Worm (Caenorhabditis elegans) whole organism, L1 larva: ENCODE results near the gene F23H11.2.

Experiments
- C04F5.9 ChIP-seq: sonication (generic microtip); optimal IDR thresholded peaks from 2 replicates; lab custom pipeline; 2016; ENCODE audit warnings: missing genetic modification characterization, missing compliant biosample characterization
- C16A3.4 ChIP-seq: fragments of 150-350 bp; optimal IDR thresholded peaks from 2 replicates; lab custom pipeline; 2014; ENCODE audit warnings: missing biosample characterization, missing genetic modification characterization
- F16B12.6 ChIP-seq: fragments of 150-350 bp; optimal IDR thresholded peaks from 2 replicates; lab custom pipeline; 2014; ENCODE audit warnings: missing biosample characterization, missing genetic modification characterization
- Y116A8C.19 ChIP-seq: sonication (generic microtip); optimal IDR thresholded peaks from 2 replicates; lab custom pipeline; 2016; ENCODE audit warnings: missing compliant biosample characterization, missing genetic modification characterization, borderline replicate concordance
- ama-1 ChIP-seq: fragments of 150-350 bp; optimal IDR thresholded peaks from 2 replicates; lab custom pipeline; 2014
- blmp-1 ChIP-seq: fragments of 150-350 bp; optimal IDR thresholded peaks from 2 replicates; lab custom pipeline; 2014; ENCODE audit warnings: missing biosample characterization, missing genetic modification characterization
- ceh-8 ChIP-seq: fragments of 200-800 bp; sonication (Bioruptor generic); optimal IDR thresholded peaks from 2 replicates; lab custom pipeline; 2018; ENCODE audit warnings: mild to moderate bottlenecking, missing genetic modification characterization, moderate library complexity, missing compliant biosample characterization
- ceh-82 ChIP-seq, 3 experiments: fragments of 150-350 bp in 1 of 3; sonication (generic microtip) in 2 of 3; optimal IDR thresholded peaks; 2 replicates each; lab custom pipeline; 2014 to 2017; ENCODE audit warnings: missing biosample characterization in 3 of 3, missing genetic modification characterization in 3 of 3
- ceh-88 ChIP-seq: fragments of 200-800 bp; sonication (Bioruptor generic); IDR thresholded peaks from 2 replicates; pipeline ENCODE4 v1.3.6; 2022; ENCODE audit warnings: missing genetic modification characterization, missing compliant biosample characterization
- ceh-90 ChIP-seq: sonication (generic microtip); optimal IDR thresholded peaks from 2 replicates; lab custom pipeline; 2016; ENCODE audit warnings: missing genetic modification characterization, missing compliant biosample characterization
- ces-1 ChIP-seq: fragments of 150-350 bp; optimal IDR thresholded peaks from 2 replicates; lab custom pipeline; 2014; ENCODE audit warnings: missing biosample characterization, missing genetic modification reagents, missing genetic modification characterization
- dpl-1 ChIP-seq, 3 experiments: fragments of 150-350 bp in 2 of 3; sonication (generic microtip) in 1 of 3; optimal IDR thresholded peaks; 2 replicates each; lab custom pipeline; 2014 to 2017; ENCODE audit warnings: missing biosample characterization in 3 of 3, missing genetic modification characterization in 3 of 3, missing genetic modification reagents in 3 of 3
- dsc-1 ChIP-seq: sonication (generic microtip); optimal IDR thresholded peaks from 2 replicates; lab custom pipeline; 2016; ENCODE audit warnings: mild to moderate bottlenecking, missing genetic modification characterization, missing compliant biosample characterization
- efl-1 ChIP-seq, 4 experiments: fragments of 150-350 bp; optimal IDR thresholded peaks in 3 of 4; peaks in 1 of 4; 1 replicate in 1 of 4; 2 replicates in 3 of 4; lab custom pipeline; 2014; ENCODE audit warnings: missing biosample characterization in 2 of 4, missing genetic modification characterization in 2 of 4, missing genetic modification reagents in 2 of 4
- egl-13 ChIP-seq: sonication (generic microtip); optimal IDR thresholded peaks from 2 replicates; lab custom pipeline; 2016; ENCODE audit warnings: missing genotype, missing genetic modification reagents, missing genetic modification characterization, missing compliant biosample characterization
- elt-3 ChIP-seq, 6 experiments: fragments of 150-350 bp in 1 of 6; sonication (generic microtip); optimal IDR thresholded peaks; 2 replicates each; lab custom pipeline; 2017 to 2018; ENCODE audit warnings: missing biosample characterization in 6 of 6, missing genetic modification characterization in 6 of 6, inconsistent platforms in 1 of 6
- ets-5 ChIP-seq: fragments of 200-800 bp; sonication (Bioruptor generic); IDR thresholded peaks from 2 replicates; pipeline ENCODE4 v1.3.6; 2022; ENCODE audit warnings: missing genetic modification characterization, missing compliant biosample characterization
- fkh-10 ChIP-seq: sonication (generic microtip); optimal IDR thresholded peaks from 2 replicates; lab custom pipeline; 2017; ENCODE audit warnings: missing biosample characterization, missing genetic modification reagents, missing genetic modification characterization
- grh-1 ChIP-seq: fragments of 200-800 bp; sonication (Bioruptor generic); IDR thresholded peaks from 2 replicates; pipeline ENCODE4 v1.3.6; 2022; ENCODE audit warnings: missing genetic modification reagents, missing genetic modification characterization, missing compliant biosample characterization
- irx-1 ChIP-seq: sonication (generic microtip); optimal IDR thresholded peaks from 2 replicates; lab custom pipeline; 2016; ENCODE audit warnings: missing genetic modification characterization, missing compliant biosample characterization
- isw-1 ChIP-seq: fragments of 200-800 bp; sonication (Bioruptor generic); IDR thresholded peaks from 2 replicates; pipeline ENCODE4 v1.3.6; 2022; ENCODE audit warnings: missing genetic modification characterization, missing compliant biosample characterization
- lin-14 ChIP-seq: fragments of 200-800 bp; sonication (Bioruptor generic); optimal IDR thresholded peaks from 2 replicates; lab custom pipeline; 2018; ENCODE audit warnings: mild to moderate bottlenecking, missing genetic modification characterization, moderate library complexity, missing compliant biosample characterization
- lin-15B ChIP-seq: fragments of 150-350 bp; sonication (generic microtip); optimal IDR thresholded peaks from 3 replicates; lab custom pipeline; 2014; ENCODE audit warnings: missing biosample characterization, missing genetic modification characterization
- lin-39 ChIP-seq: fragments of 150-350 bp; optimal IDR thresholded peaks from 2 replicates; lab custom pipeline; 2014; ENCODE audit warnings: missing biosample characterization, missing genetic modification reagents, missing genetic modification characterization
- lsy-2 ChIP-seq, 2 experiments: fragments of 150-350 bp; optimal IDR thresholded peaks; 2 replicates each; lab custom pipeline; 2014; ENCODE audit warnings: missing biosample characterization in 2 of 2, missing genetic modification characterization in 2 of 2
- mab-9 ChIP-seq: fragments of 200-800 bp; sonication (Bioruptor generic); IDR thresholded peaks from 2 replicates; pipeline ENCODE4 v1.3.6; 2022; ENCODE audit warnings: missing genetic modification reagents, missing genetic modification characterization, missing compliant biosample characterization
- mdl-1 ChIP-seq, 2 experiments: fragments of 150-350 bp; optimal IDR thresholded peaks; 2 replicates each; lab custom pipeline; 2014 to 2017; ENCODE audit warnings: missing biosample characterization in 2 of 2, missing genetic modification characterization in 2 of 2, inconsistent platforms in 1 of 2
- nhr-12 ChIP-seq: sonication (generic microtip); optimal IDR thresholded peaks from 2 replicates; lab custom pipeline; 2017; ENCODE audit warnings: missing biosample characterization, missing genetic modification characterization
- nhr-19 ChIP-seq: fragments of 200-800 bp; sonication (Bioruptor generic); conservative IDR thresholded peaks from 2 replicates; pipeline ENCODE4 v1.3.6; 2022; ENCODE audit warnings: missing genetic modification characterization, missing compliant biosample characterization
- nhr-20 ChIP-seq: sonication (generic microtip); optimal IDR thresholded peaks from 2 replicates; lab custom pipeline; 2016; ENCODE audit warnings: mild to moderate bottlenecking, missing genetic modification characterization, missing compliant biosample characterization
- nhr-47 ChIP-seq: sonication (generic microtip); optimal IDR thresholded peaks from 2 replicates; lab custom pipeline; 2016; ENCODE audit warnings: mild to moderate bottlenecking, missing genetic modification characterization, moderate library complexity, missing compliant biosample characterization
- nhr-71 ChIP-seq: sonication (generic microtip); optimal IDR thresholded peaks from 2 replicates; lab custom pipeline; 2016; ENCODE audit warnings: mild to moderate bottlenecking, missing genetic modification characterization, moderate library complexity, missing compliant biosample characterization
- nhr-77 ChIP-seq: fragments of 150-350 bp; optimal IDR thresholded peaks from 2 replicates; lab custom pipeline; 2014; ENCODE audit warnings: missing biosample characterization, missing genetic modification characterization
- nhr-84 ChIP-seq: sonication (generic microtip); optimal IDR thresholded peaks from 2 replicates; lab custom pipeline; 2017; ENCODE audit warnings: missing biosample characterization, missing genetic modification characterization
- nhr-85 ChIP-seq: sonication (generic microtip); peaks from one replicate; lab custom pipeline; 2016; ENCODE audit warnings: missing genetic modification characterization, inconsistent platforms, missing compliant biosample characterization
- nhr-90 ChIP-seq: sonication (generic microtip); optimal IDR thresholded peaks from 2 replicates; lab custom pipeline; 2016; ENCODE audit warnings: mild to moderate bottlenecking, missing genetic modification characterization, missing compliant biosample characterization; ENCODE audit not compliant: poor library complexity
- pax-3 ChIP-seq: fragments of 200-800 bp; sonication (Bioruptor generic); optimal IDR thresholded peaks from 2 replicates; lab custom pipeline; 2018; ENCODE audit warnings: mild to moderate bottlenecking, missing genetic modification characterization, moderate library complexity, missing compliant biosample characterization
- snpc-4 ChIP-seq: fragments of 150-350 bp; optimal IDR thresholded peaks from 2 replicates; lab custom pipeline; 2014; ENCODE audit warnings: missing biosample characterization, missing genetic modification characterization
- snu-23 ChIP-seq: sonication (generic microtip); optimal IDR thresholded peaks from 2 replicates; lab custom pipeline; 2016; ENCODE audit warnings: missing genetic modification characterization, missing compliant biosample characterization
- sox-4 ChIP-seq: sonication (generic microtip); optimal IDR thresholded peaks from 2 replicates; lab custom pipeline; 2016; ENCODE audit warnings: missing genetic modification characterization, missing compliant biosample characterization
- sup-37 ChIP-seq: fragments of 200-800 bp; sonication (Bioruptor generic); optimal IDR thresholded peaks from 2 replicates; lab custom pipeline; 2018; ENCODE audit warnings: mild to moderate bottlenecking, missing genetic modification characterization, missing compliant biosample characterization
- tlp-1 ChIP-seq: fragments of 150-350 bp; optimal IDR thresholded peaks from 2 replicates; lab custom pipeline; 2014; ENCODE audit warnings: missing biosample characterization, missing genetic modification characterization
- unc-86 ChIP-seq: sonication (generic microtip); optimal IDR thresholded peaks from 2 replicates; lab custom pipeline; 2016; ENCODE audit warnings: missing genetic modification characterization, missing compliant biosample characterization
- xbp-1 ChIP-seq: sonication (generic microtip); optimal IDR thresholded peaks from 2 replicates; lab custom pipeline; 2016; ENCODE audit warnings: missing genetic modification characterization, missing compliant biosample characterization
- zip-4 ChIP-seq: fragments of 200-800 bp; sonication (Bioruptor generic); optimal IDR thresholded peaks from 2 replicates; lab custom pipeline; 2018; ENCODE audit warnings: mild to moderate bottlenecking, missing genetic modification characterization, moderate library complexity, missing compliant biosample characterization
- ztf-11 ChIP-seq, 2 experiments: sonication (generic microtip); optimal IDR thresholded peaks; 2 replicates each; lab custom pipeline; 2016 to 2017; ENCODE audit warnings: missing genetic modification characterization in 2 of 2, missing biosample characterization in 1 of 2, missing compliant biosample characterization in 1 of 2
- ztf-4 ChIP-seq: fragments of 150-350 bp; optimal IDR thresholded peaks from 2 replicates; lab custom pipeline; 2014; ENCODE audit warnings: missing biosample characterization, missing genetic modification characterization

F23H11.2 gene

ce11 chrIII:887874-888299, 7.7 kb upstream of the F23H11.2 start (continued):
- no peak for TF ChIP-seq sup-37 (GFP tag; lab: Kevin White, UChicago)
- peak; percentile 90 for TF ChIP-seq fkh-10
- TF ChIP-seq ceh-82 (tag; optimal IDR thresholded peaks at IDR 0.05; lab: Kevin White, UChicago): peak; percentile 38 to 65 (median 62)
- TF ChIP-seq dsc-1: peak; percentile 49
- peak; percentile 62 to 76 for TF ChIP-seq lsy-2 (tag; optimal IDR thresholded peaks at IDR 0.05; lab: Kevin White, UChicago)
- no peak for TF ChIP-seq zip-4 (GFP tag; lab: Kevin White, UChicago)
- TF ChIP-seq C16A3.4 (tag; lab: Kevin White, UChicago): peak; percentile 40
- TF ChIP-seq lin-14 (GFP tag; lab: Kevin White, UChicago): peak; percentile 96
- peak in 1 of 2 experiments; percentile 60 for TF ChIP-seq ztf-11 (tag; optimal IDR thresholded peaks at IDR 0.05; lab: Kevin White, UChicago)
- TF ChIP-seq ama-1: no peak
- peak; percentile 63 to 74 for TF ChIP-seq efl-1 (optimal IDR thresholded peaks at IDR 0.05; lab: Kevin White, UChicago)
- TF ChIP-seq efl-1 (GFP tag; optimal IDR thresholded peaks at IDR 0.05 in 1 of 2; lab: Kevin White, UChicago): peak; percentile 12 to 93
- peak; percentile 40 for TF ChIP-seq nhr-77 (tag; lab: Kevin White, UChicago)
- no peak; the same call in 1 of the 2 replicates for TF ChIP-seq ceh-88
- peak; percentile 47 for TF ChIP-seq nhr-90 (tag; lab: Kevin White, UChicago)
- TF ChIP-seq irx-1 (tag; lab: Kevin White, UChicago): peak; percentile 37
- TF ChIP-seq snpc-4 (tag; lab: Kevin White, UChicago): no peak
- no peak for TF ChIP-seq Y116A8C.19 (tag; lab: Kevin White, UChicago)
- peak; percentile 65 for TF ChIP-seq xbp-1 (tag; lab: Kevin White, UChicago)
- TF ChIP-seq nhr-71 (tag; lab: Kevin White, UChicago): peak; percentile 88
- peak; percentile 48; the same call in 1 of the 2 replicates for TF ChIP-seq mab-9 (GFP tag; lab: Robert Waterston, UW)
- TF ChIP-seq unc-86 (tag; lab: Kevin White, UChicago): peak; percentile 87
- TF ChIP-seq ets-5: no peak
- peak; percentile 79 for TF ChIP-seq egl-13
- TF ChIP-seq grh-1: no peak
- TF ChIP-seq dpl-1 (GFP tag; optimal IDR thresholded peaks at IDR 0.05; lab: Kevin White, UChicago): peak; percentile 11 to 45 (median 18)
- TF ChIP-seq sox-4 (tag; lab: Kevin White, UChicago): peak; percentile 49
- peak; percentile 85 for TF ChIP-seq snu-23 (GFP tag; lab: Kevin White, UChicago)
- TF ChIP-seq F16B12.6 (tag; lab: Kevin White, UChicago): peak; percentile 4
- TF ChIP-seq ceh-8 (GFP tag; lab: Kevin White, UChicago): no peak
- TF ChIP-seq nhr-20 (tag; lab: Kevin White, UChicago): peak; percentile 73
- peak; percentile 57 for TF ChIP-seq nhr-19
- no peak for TF ChIP-seq ceh-90 (tag; lab: Kevin White, UChicago)
- peak in 2 of 6 experiments; percentile 14 to 52 for TF ChIP-seq elt-3 (tag; optimal IDR thresholded peaks at IDR 0.05; lab: Kevin White, UChicago)
- peak; percentile 55 to 69 for TF ChIP-seq mdl-1 (tag; optimal IDR thresholded peaks at IDR 0.05; lab: Kevin White, UChicago)
- no peak for TF ChIP-seq C04F5.9 (tag; lab: Kevin White, UChicago)
- TF ChIP-seq isw-1 (GFP tag; lab: Robert Waterston, UW): peak; percentile 58
- no peak for TF ChIP-seq nhr-12 (tag; lab: Kevin White, UChicago)
- peak; percentile 97 for TF ChIP-seq blmp-1 (tag; lab: Kevin White, UChicago)
- no peak for TF ChIP-seq ztf-4 (tag; lab: Kevin White, UChicago)
- no peak for TF ChIP-seq nhr-84 (tag; lab: Kevin White, UChicago)
- peak; percentile 26 for TF ChIP-seq lin-15B (tag; lab: Kevin White, UChicago)
- TF ChIP-seq nhr-85: peak; percentile 84
- TF ChIP-seq pax-3 (tag; lab: Kevin White, UChicago): peak; percentile 27
- TF ChIP-seq tlp-1 (tag; lab: Kevin White, UChicago): no peak
- TF ChIP-seq nhr-47 (tag; lab: Kevin White, UChicago): peak; percentile 84
- no peak for TF ChIP-seq lin-39
- TF ChIP-seq ces-1: no peak
